Fruit fly (Drosophila melanogaster) whole organism, embryonic: ENCODE measurements around the gene Sfp38D.

Source experiments
- Abd-B ChIP-seq: fragments of 200-800 bp; sonication (Bioruptor generic); optimal IDR thresholded peaks from 2 replicates; lab custom pipeline; 2018; ENCODE audit warnings: missing biosample characterization, mild to moderate bottlenecking, missing genetic modification characterization, moderate library complexity
- CG10147 ChIP-seq: fragments of 200-800 bp; sonication (Bioruptor generic); optimal IDR thresholded peaks from 2 replicates; lab custom pipeline; 2019; ENCODE audit warnings: missing biosample characterization, mild to moderate bottlenecking, missing genetic modification characterization, moderate library complexity
- CG11695 ChIP-seq: fragments of 200-800 bp; sonication (Bioruptor generic); IDR thresholded peaks from 3 replicates; pipeline ENCODE4 v1.3.6; 2022; ENCODE audit warnings: missing biosample characterization, missing genetic modification characterization
- CG12236 ChIP-seq: fragments of 200-800 bp; sonication (Bioruptor generic); optimal IDR thresholded peaks from 2 replicates; lab custom pipeline; 2016; ENCODE audit warnings: missing biosample characterization, missing genetic modification characterization
- CG14441 ChIP-seq: fragments of 200-800 bp; sonication (Bioruptor generic); IDR thresholded peaks from 2 replicates; pipeline ENCODE4 v1.3.6; 2022; ENCODE audit warnings: missing biosample characterization, missing genetic modification characterization
- CG14965 ChIP-seq: fragments of 200-800 bp; sonication (Bioruptor generic); optimal IDR thresholded peaks from 2 replicates; lab custom pipeline; 2016; ENCODE audit warnings: missing biosample characterization, missing genetic modification characterization, borderline replicate concordance
- CG15011 ChIP-seq: fragments of 200-800 bp; sonication (Bioruptor generic); optimal IDR thresholded peaks from 3 replicates; lab custom pipeline; 2018; ENCODE audit warnings: missing biosample characterization, mild to moderate bottlenecking, missing genetic modification characterization
- CG1529 ChIP-seq: fragments of 200-800 bp; sonication (Bioruptor generic); optimal IDR thresholded peaks from 3 replicates; lab custom pipeline; 2018; ENCODE audit warnings: missing biosample characterization, missing genetic modification characterization
- CG15696 ChIP-seq: fragments of 200-800 bp; sonication (Bioruptor generic); optimal IDR thresholded peaks from 2 replicates; lab custom pipeline; 2019; ENCODE audit warnings: missing biosample characterization, mild to moderate bottlenecking, missing genetic modification characterization, moderate library complexity
- CG17361 ChIP-seq: fragments of 200-800 bp; sonication (Bioruptor generic); IDR thresholded peaks from 3 replicates; pipeline ENCODE4 v1.3.6; 2022; ENCODE audit warnings: missing biosample characterization, missing genetic modification characterization
- CG17385 ChIP-seq: fragments of 200-800 bp; sonication (Bioruptor generic); optimal IDR thresholded peaks from 3 replicates; lab custom pipeline; 2018; ENCODE audit warnings: missing biosample characterization, mild to moderate bottlenecking, missing genetic modification characterization
- CG18764 ChIP-seq: fragments of 200-800 bp; sonication (Bioruptor generic); optimal IDR thresholded peaks from 3 replicates; lab custom pipeline; 2016; ENCODE audit warnings: missing biosample characterization, missing genetic modification characterization
- CG2129 ChIP-seq: fragments of 200-800 bp; sonication (Bioruptor generic); IDR thresholded peaks from 2 replicates; pipeline ENCODE4 v1.3.6; 2022; ENCODE audit warnings: missing biosample characterization, missing genetic modification characterization; ENCODE audit not compliant: partially characterized antibody
- CG2199 ChIP-seq: fragments of 200-800 bp; sonication (Bioruptor generic); IDR thresholded peaks from 3 replicates; pipeline ENCODE4 v1.3.6; 2022; ENCODE audit warnings: missing biosample characterization, missing genetic modification characterization
- CG2678 ChIP-seq: fragments of 200-800 bp; sonication (Bioruptor generic); optimal IDR thresholded peaks from 3 replicates; lab custom pipeline; 2019; ENCODE audit warnings: missing biosample characterization, mild to moderate bottlenecking, missing genetic modification characterization, moderate library complexity
- CG3163 ChIP-seq: fragments of 200-800 bp; sonication (Bioruptor generic); optimal IDR thresholded peaks from 3 replicates; lab custom pipeline; 2016; ENCODE audit warnings: missing biosample characterization, missing genetic modification characterization
- CG32772 ChIP-seq: fragments of 200-800 bp; sonication (Bioruptor generic); IDR thresholded peaks from 2 replicates; pipeline ENCODE4 v1.3.6; 2022; ENCODE audit warnings: missing biosample characterization, missing genetic modification characterization
- CG4617 ChIP-seq: fragments of 200-800 bp; sonication (Bioruptor generic); optimal IDR thresholded peaks from 3 replicates; lab custom pipeline; 2016; ENCODE audit warnings: missing biosample characterization, missing genetic modification characterization, borderline replicate concordance
- CG6791 ChIP-seq: fragments of 200-800 bp; sonication (Bioruptor generic); IDR thresholded peaks from 3 replicates; pipeline ENCODE4 v1.3.6; 2022; ENCODE audit warnings: missing biosample characterization, missing genetic modification characterization; ENCODE audit not compliant: partially characterized antibody
- CG7839 ChIP-seq: fragments of 200-800 bp; sonication (Bioruptor generic); optimal IDR thresholded peaks from 3 replicates; lab custom pipeline; 2018; ENCODE audit warnings: missing biosample characterization, mild to moderate bottlenecking, missing genetic modification characterization, moderate library complexity
- CG7963 ChIP-seq: fragments of 200-800 bp; sonication (Bioruptor generic); IDR thresholded peaks from 3 replicates; pipeline ENCODE4 v1.3.6; 2022; ENCODE audit warnings: missing biosample characterization, missing genetic modification characterization; ENCODE audit not compliant: partially characterized antibody
- CG9932 ChIP-seq: fragments of 200-800 bp; sonication (Bioruptor generic); IDR thresholded peaks from 2 replicates; pipeline ENCODE4 v1.3.6; 2022; ENCODE audit warnings: missing biosample characterization, missing genetic modification characterization
- D19A ChIP-seq: fragments of 200-800 bp; optimal IDR thresholded peaks from 3 replicates; lab custom pipeline; 2019; ENCODE audit warnings: missing biosample characterization, mild to moderate bottlenecking, missing genetic modification characterization, moderate library complexity
- Doc2 ChIP-seq: fragments of 200-800 bp; sonication (Bioruptor generic); IDR thresholded peaks from 2 replicates; pipeline ENCODE4 v1.3.6; 2022; ENCODE audit warnings: missing biosample characterization, missing genetic modification characterization
- Ets65A ChIP-seq: fragments of 200-800 bp; sonication (Bioruptor generic); peaks from one replicate; lab custom pipeline; 2016; ENCODE audit warnings: missing biosample characterization, missing genetic modification characterization
- Hr51 ChIP-seq, 2 experiments: fragments of 200-800 bp; sonication (Bioruptor generic); optimal IDR thresholded peaks; 2 replicates in 1 of 2; 3 replicates in 1 of 2; lab custom pipeline; 2016 to 2018; ENCODE audit warnings: missing biosample characterization in 2 of 2, missing genetic modification characterization in 2 of 2, mild to moderate bottlenecking in 1 of 2, moderate library complexity in 1 of 2
- Hr78 ChIP-seq, 2 experiments: fragments of 200-800 bp in 1 of 2; fragments of >200 bp in 1 of 2; sonication (Bioruptor generic) in 1 of 2; optimal IDR thresholded peaks; 2 replicates each; lab custom pipeline; 2017 to 2019; ENCODE audit warnings: missing biosample characterization in 2 of 2, missing genetic modification characterization in 2 of 2, mild to moderate bottlenecking in 1 of 2, moderate library complexity in 1 of 2
- Kr ChIP-seq: fragments of 200-800 bp; sonication (Bioruptor generic); optimal IDR thresholded peaks from 2 replicates; lab custom pipeline; 2017; ENCODE audit warnings: missing biosample characterization, mild to moderate bottlenecking, missing genetic modification characterization
- Max ChIP-seq: fragments of 200-800 bp; sonication (Bioruptor generic); optimal IDR thresholded peaks from 2 replicates; lab custom pipeline; 2016; ENCODE audit warnings: missing biosample characterization, mild to moderate bottlenecking, missing genetic modification characterization
- Mes4 ChIP-seq: fragments of 200-800 bp; sonication (Bioruptor generic); optimal IDR thresholded peaks from 2 replicates; lab custom pipeline; 2016; ENCODE audit warnings: missing biosample characterization, missing genetic modification characterization
- NC2α ChIP-seq: fragments of 200-800 bp; sonication (Bioruptor generic); optimal IDR thresholded peaks from 2 replicates; lab custom pipeline; 2016; ENCODE audit warnings: missing biosample characterization, missing genetic modification characterization
- Pdp1 ChIP-seq, 2 experiments: fragments of 200-800 bp; sonication (Bioruptor generic); optimal IDR thresholded peaks; 3 replicates each; lab custom pipeline; 2016; ENCODE audit warnings: missing biosample characterization in 2 of 2, missing genetic modification characterization in 2 of 2, mild to moderate bottlenecking in 1 of 2, moderate library complexity in 1 of 2
- Taf1 ChIP-seq: fragments of 200-800 bp; sonication (Bioruptor generic); IDR thresholded peaks from 2 replicates; pipeline ENCODE4 v1.3.6; 2022; ENCODE audit warnings: missing biosample characterization, missing genetic modification characterization
- Vsx1 ChIP-seq: fragments of 200-800 bp; sonication (Bioruptor generic); optimal IDR thresholded peaks from 2 replicates; lab custom pipeline; 2017; ENCODE audit warnings: missing biosample characterization, mild to moderate bottlenecking, missing genetic modification characterization, missing genetic modification reagents
- YL-1 ChIP-seq: fragments of 200-800 bp; sonication (Bioruptor generic); optimal IDR thresholded peaks from 3 replicates; lab custom pipeline; 2017; ENCODE audit warnings: missing biosample characterization, mild to moderate bottlenecking, missing genetic modification characterization
- ap ChIP-seq: fragments of 200-800 bp; sonication (Bioruptor generic); IDR thresholded peaks from 2 replicates; pipeline ENCODE4 v1.3.6; 2022; ENCODE audit warnings: missing biosample characterization, missing genetic modification characterization
- caup ChIP-seq: fragments of 200-800 bp; sonication (Bioruptor generic); optimal IDR thresholded peaks from 3 replicates; lab custom pipeline; 2017; ENCODE audit warnings: missing biosample characterization, mild to moderate bottlenecking, missing genetic modification characterization, moderate library complexity; ENCODE audit not compliant: severe bottlenecking
- chinmo ChIP-seq: fragments of 200-800 bp; sonication (Bioruptor generic); IDR thresholded peaks from 4 replicates; pipeline ENCODE4 v1.3.6; 2022; ENCODE audit warnings: missing biosample characterization, missing genetic modification characterization; ENCODE audit not compliant: partially characterized antibody
- croc ChIP-seq: fragments of 200-800 bp; sonication (Bioruptor generic); conservative IDR thresholded peaks from 3 replicates; pipeline ENCODE4 v1.3.6; 2022; ENCODE audit warnings: missing biosample characterization, missing genetic modification characterization
- da ChIP-seq: fragments of 200-800 bp; sonication (Bioruptor generic); optimal IDR thresholded peaks from 2 replicates; lab custom pipeline; 2016; ENCODE audit warnings: missing biosample characterization, missing genetic modification characterization
- gro ChIP-seq: fragments of 200-800 bp; sonication (Bioruptor generic); optimal IDR thresholded peaks from 2 replicates; lab custom pipeline; 2016; ENCODE audit warnings: missing biosample characterization, missing genetic modification characterization
- org-1 ChIP-seq: fragments of 200-800 bp; sonication (Bioruptor generic); optimal IDR thresholded peaks from 2 replicates; lab custom pipeline; 2017; ENCODE audit warnings: missing biosample characterization, missing genetic modification characterization
- otp ChIP-seq: fragments of 200-800 bp; sonication (Bioruptor generic); IDR thresholded peaks from 3 replicates; pipeline ENCODE4, ENCODE4 v1.3.6; 2022; ENCODE audit warnings: missing biosample characterization, missing genetic modification characterization
- pum ChIP-seq: fragments of 200-800 bp; sonication (Bioruptor generic); optimal IDR thresholded peaks from 2 replicates; lab custom pipeline; 2016; ENCODE audit warnings: missing biosample characterization, missing genetic modification characterization
- shn ChIP-seq: fragments of 200-800 bp; sonication (Bioruptor generic); optimal IDR thresholded peaks from 3 replicates; lab custom pipeline; 2016; ENCODE audit warnings: missing biosample characterization, missing genetic modification characterization
- slp2 ChIP-seq: fragments of 200-800 bp; sonication (Bioruptor generic); optimal IDR thresholded peaks from 2 replicates; lab custom pipeline; 2016; ENCODE audit warnings: missing biosample characterization, missing genetic modification characterization
- stwl ChIP-seq: fragments of 200-800 bp; sonication (Bioruptor generic); optimal IDR thresholded peaks from 3 replicates; lab custom pipeline; 2018; ENCODE audit warnings: missing biosample characterization, mild to moderate bottlenecking, missing genetic modification characterization, moderate library complexity
- tx ChIP-seq: fragments of 200-800 bp; sonication (Bioruptor generic); optimal IDR thresholded peaks from 2 replicates; lab custom pipeline; 2016; ENCODE audit warnings: missing biosample characterization, missing genetic modification characterization
- unpg ChIP-seq: fragments of 200-800 bp; sonication (Bioruptor generic); optimal IDR thresholded peaks from 3 replicates; lab custom pipeline; 2018; ENCODE audit warnings: missing biosample characterization, mild to moderate bottlenecking, missing genetic modification characterization, moderate library complexity
- usp ChIP-seq: fragments of >200 bp; optimal IDR thresholded peaks from 2 replicates; lab custom pipeline; 2017; ENCODE audit warnings: missing biosample characterization, missing genetic modification characterization
- yki ChIP-seq: fragments of >200 bp; optimal IDR thresholded peaks from 3 replicates; lab custom pipeline; 2018

Sfp38D gene

DNA sequence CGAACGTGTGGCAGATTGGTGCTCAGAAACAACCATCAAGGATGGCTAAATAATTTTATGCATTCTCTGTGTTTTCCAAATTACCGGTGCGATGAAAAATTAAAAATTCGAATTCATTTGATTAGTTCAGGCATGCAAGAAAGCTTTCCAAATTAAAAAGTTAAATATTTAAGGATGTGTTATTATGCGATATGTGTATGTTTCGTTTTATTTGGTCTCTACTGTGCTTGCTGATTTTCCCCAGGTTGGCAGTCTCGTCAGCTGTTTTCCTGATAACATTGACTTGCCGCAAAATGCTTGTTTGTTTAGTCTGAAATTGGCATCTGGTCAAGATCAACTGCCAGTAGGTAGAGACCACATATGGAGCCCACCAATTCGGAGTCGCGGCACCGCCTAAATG, 9.2 kb downstream of the Sfp38D start, which contains the start of gene CG2611 (continued):
- TF ChIP-seq CG6791 (GFP tag; lab: Robert Waterston, UW) (no peak), Vsx1 (GFP tag; lab: Kevin White, UChicago) (no peak), Hr78 (GFP tag; optimal IDR thresholded peaks at IDR 0.05; lab: Kevin White, UChicago) (no peak), CG2678 (no peak), CG7839 (tag; lab: Kevin White, UChicago) (no peak), Doc2 (no peak), CG17385 (GFP tag; lab: Kevin White, UChicago) (peak; percentile 30), yki (no peak), CG32772 (GFP tag; lab: Robert Waterston, UW) (no peak), CG1529 (GFP tag; lab: Kevin White, UChicago) (no peak), CG9932 (GFP tag; lab: Robert Waterston, UW) (peak; percentile 73), CG11695 (GFP tag; lab: Robert Waterston, UW) (0 out of 3 replicates have a peak, but pooled peaks have one; percentile 39), ap (GFP tag; lab: Robert Waterston, UW) (no peak), unpg (no peak), croc (GFP tag; lab: Robert Waterston, UW) (no peak), YL-1 (GFP tag; lab: Kevin White, UChicago) (no peak), pum (GFP tag; lab: Kevin White, UChicago) (peak; percentile 50), CG4617 (peak; percentile 12), CG3163 (GFP tag; lab: Kevin White, UChicago) (no peak), gro (no peak), da (peak; percentile 7), CG12236 (GFP tag; lab: Kevin White, UChicago) (peak; percentile 24), CG14965 (GFP tag; lab: Kevin White, UChicago) (no peak), CG17361 (GFP tag; lab: Robert Waterston, UW) (no peak; the same call in 2 of the 3 replicates), Abd-B (GFP tag; lab: Kevin White, UChicago) (no peak), CG7963 (GFP tag; lab: Robert Waterston, UW) (no peak), Kr (GFP tag; lab: Kevin White, UChicago) (no peak), CG2199 (GFP tag; lab: Robert Waterston, UW) (no peak), stwl (tag; lab: Kevin White, UChicago) (peak; percentile 15), NC2α (GFP tag; lab: Kevin White, UChicago) (no peak), shn (GFP tag; lab: Kevin White, UChicago) (peak; percentile 3), slp2 (peak; percentile 26), CG14441 (GFP tag; lab: Robert Waterston, UW) (peak; percentile 67), caup (GFP tag; lab: Kevin White, UChicago) (peak; percentile 12), Mes4 (GFP tag; lab: Kevin White, UChicago) (peak; percentile 52), CG10147 (GFP tag; lab: Kevin White, UChicago) (peak; percentile 32), Hr51 (GFP tag; optimal IDR thresholded peaks at IDR 0.05; lab: Kevin White, UChicago) (peak in 1 of 2 experiments; percentile 33), CG2129 (GFP tag; lab: Robert Waterston, UW) (no peak), org-1 (no peak), Taf1 (GFP tag; lab: Robert Waterston, UW) (no peak), tx (GFP tag; lab: Kevin White, UChicago) (peak; percentile 37), Max (peak; percentile 46), Ets65A (GFP tag; lab: Kevin White, UChicago) (peak; percentile 94), D19A (tag; lab: Kevin White, UChicago) (no peak), usp (no peak), otp (GFP tag; lab: Robert Waterston, UW) (no peak), CG15011 (no peak), CG18764 (peak; percentile 1), CG15696 (peak; percentile 37), Pdp1 (GFP tag; optimal IDR thresholded peaks at IDR 0.05; lab: Kevin White, UChicago) (peak; percentile 58 to 59), chinmo (GFP tag; lab: Robert Waterston, UW) (no peak)
